Fruit fly (Drosophila melanogaster): Measurements from ENCODE around the gene side-III.

DNA sequence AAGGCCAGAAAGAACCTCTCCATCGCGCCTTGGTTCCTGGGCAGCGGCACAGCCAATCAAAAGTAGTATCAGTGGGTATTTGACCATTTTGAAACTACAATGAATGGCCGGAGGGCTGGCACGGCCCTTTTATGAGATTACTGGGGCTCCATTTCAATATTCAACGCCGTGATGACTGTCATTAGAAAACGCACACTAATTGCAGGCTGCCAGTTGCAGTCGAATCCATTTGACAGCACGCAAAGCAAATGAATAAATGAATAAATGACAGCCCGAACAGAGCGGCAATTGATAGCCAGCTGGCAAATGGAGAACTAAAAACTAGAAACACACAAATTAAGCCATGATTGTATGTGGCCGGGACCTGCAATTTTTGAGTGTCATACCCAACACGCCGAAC lies 17.4 kb upstream of the side-III start, which contains the start of gene Obp83b:
- TF ChIP-seq CG8478 (optimal IDR thresholded peaks at IDR 0.05), result no peak
- TF ChIP-seq CTCF (optimal IDR thresholded peaks at IDR 0.05), result no peak

All from S2 (cell line).